Worm (Caenorhabditis elegans): ENCODE results near the gene W06D11.2.

W06D11.2 gene

ce11 chrX:12260381-12260931 lies 36.1 kb downstream of the W06D11.2 start, which contains the start of gene E01G6.1:
Gene E01G6.1, plus strand, starts transcription at chrX:12260881.
- TF ChIP-seq ceh-30 (tag; optimal IDR thresholded peaks at IDR 0.05) (no peak), Y22D7AL.16 (tag; optimal IDR thresholded peaks at IDR 0.05) (no peak), ets-4 (tag; optimal IDR thresholded peaks at IDR 0.05) (no peak), K02D7.2 (tag; optimal IDR thresholded peaks at IDR 0.05) (no peak), C08G9.2 (tag; optimal IDR thresholded peaks at IDR 0.05) (no peak), sdc-2 (tag; optimal IDR thresholded peaks at IDR 0.05) (no peak), pag-3 (tag; optimal IDR thresholded peaks at IDR 0.05; ENCODE audit: borderline replicate concordance) (no peak), fax-1 (tag; optimal IDR thresholded peaks at IDR 0.05) (no peak), unc-3 (GFP tag; conservative IDR thresholded peaks at IDR 0.05) (no peak), unc-3 (tag; optimal IDR thresholded peaks at IDR 0.05) (no peak), mec-3 (tag; optimal IDR thresholded peaks at IDR 0.05; ENCODE audit: borderline replicate concordance) (no peak), tbx-2 (tag; optimal IDR thresholded peaks at IDR 0.05) (no peak)

- TF ChIP-seq ceh-2 (tag; optimal IDR thresholded peaks at IDR 0.05) (no peak), rnt-1 (tag; optimal IDR thresholded peaks at IDR 0.05) (no peak), pqm-1 (tag; optimal IDR thresholded peaks at IDR 0.05) (no peak), pha-2 (tag; optimal IDR thresholded peaks at IDR 0.05) (no peak), elt-2 (tag; optimal IDR thresholded peaks at IDR 0.05) (no peak), C08G9.2 (tag; optimal IDR thresholded peaks at IDR 0.05) (no peak), ceh-18 (tag; optimal IDR thresholded peaks at IDR 0.05) (no peak)
Observed at ce11 chrX:12256594-12257048, 39.9 kb downstream of the W06D11.2 start, which contains the start of gene E01G6.2. Gene E01G6.2, plus strand, starts transcription at chrX:12256644.

DNA sequence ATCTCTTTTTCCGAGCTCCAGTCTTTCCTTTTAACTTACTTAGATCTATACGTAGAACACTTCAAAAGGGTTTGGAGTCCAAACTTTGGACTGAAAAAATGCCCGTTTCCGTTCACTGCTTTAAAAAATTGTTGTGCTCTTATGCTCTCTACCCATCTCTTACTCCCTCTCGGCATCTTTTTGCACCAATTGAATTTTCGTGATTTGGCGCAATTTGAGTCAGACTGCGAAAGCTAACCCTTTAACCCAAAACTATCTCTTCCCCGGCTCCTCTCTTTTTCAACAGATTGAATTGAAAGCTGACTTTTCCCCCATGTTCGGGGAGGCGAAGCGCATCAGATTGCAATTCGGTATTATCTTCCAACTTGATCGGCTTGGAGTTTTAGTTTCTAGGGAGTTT lies 44.3 kb downstream of the W06D11.2 start:
- TF ChIP-seq unc-42 (tag; optimal IDR thresholded peaks at IDR 0.05) (peak; percentile 45), tbx-2 (tag; optimal IDR thresholded peaks at IDR 0.05) (no peak)

DNA sequence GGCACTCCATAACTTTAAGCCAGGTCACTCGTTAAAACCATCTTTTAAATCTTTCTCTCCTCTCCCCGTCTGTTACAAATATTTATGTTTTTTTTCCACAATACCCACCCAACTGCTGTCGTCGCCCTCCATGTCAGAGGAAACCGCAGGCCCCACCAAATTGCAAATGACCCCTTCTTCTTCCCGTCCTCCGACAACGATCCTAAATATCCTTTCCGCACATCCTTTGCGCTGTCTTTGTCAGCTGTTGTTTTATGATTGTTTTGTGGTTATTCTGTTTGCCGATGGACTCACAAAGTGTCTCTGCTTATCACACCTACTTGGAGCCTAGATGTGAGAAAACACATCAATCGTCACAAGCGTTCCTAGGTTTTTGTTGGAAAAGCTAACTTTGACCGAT lies 48.4 kb downstream of the W06D11.2 start:
- TF ChIP-seq pha-4 (tag; optimal IDR thresholded peaks at IDR 0.05), result no peak
- peak; percentile 40 for TF ChIP-seq rnt-1 (tag; optimal IDR thresholded peaks at IDR 0.05)
